Worm (Caenorhabditis elegans) whole organism, young adult: ENCODE measurements around the gene K11H3.2.

Source experiments
- attf-5 ChIP-seq: fragments of 200-800 bp; sonication (Bioruptor generic); optimal IDR thresholded peaks from 2 replicates; lab custom pipeline; 2018; ENCODE audit warnings: mild to moderate bottlenecking, missing genetic modification characterization, missing compliant biosample characterization
- him-1 ChIP-seq: sonication (generic microtip); optimal IDR thresholded peaks from 2 replicates; lab custom pipeline; 2016; ENCODE audit warnings: missing genotype, missing genetic modification reagents, missing genetic modification characterization, missing compliant biosample characterization
- hrde-1 ChIP-seq: sonication (generic microtip); optimal IDR thresholded peaks from 2 replicates; lab custom pipeline; 2016; ENCODE audit warnings: missing genetic modification characterization, mild to moderate bottlenecking, missing compliant biosample characterization, moderate library complexity, missing genotype, missing genetic modification reagents, borderline replicate concordance
- snpc-4 ChIP-seq, 5 experiments: fragments of 150-350 bp in 1 of 5; sonication (generic microtip) in 4 of 5; optimal IDR thresholded peaks; 2 replicates each; lab custom pipeline; 2014 to 2018; ENCODE audit warnings: missing genetic modification characterization in 5 of 5, missing biosample characterization in 3 of 5, antibody characterized with exemption in 2 of 5, mild to moderate bottlenecking in 2 of 5, missing compliant biosample characterization in 2 of 5, missing genotype in 2 of 5, moderate library complexity in 2 of 5, missing genetic modification reagents in 1 of 5
- unc-130 ChIP-seq: sonication (generic microtip); optimal IDR thresholded peaks from 2 replicates; lab custom pipeline; 2016; ENCODE audit warnings: missing genetic modification reagents, missing genetic modification characterization, missing compliant biosample characterization
- ztf-28 ChIP-seq: fragments of 200-800 bp; sonication (Bioruptor generic); IDR thresholded peaks from 2 replicates; pipeline ENCODE4 v1.3.6; 2022; ENCODE audit warnings: missing genetic modification reagents, missing genetic modification characterization, missing compliant biosample characterization

ce11 chrIII:9848603-9849002 is 2.4 kb downstream of the K11H3.2 start:
- TF ChIP-seq hrde-1 (no peak), ztf-28 (GFP tag; lab: Robert Waterston, UW) (no peak), unc-130 (GFP tag; lab: Kevin White, UChicago) (no peak), snpc-4 (GFP tag; optimal IDR thresholded peaks at IDR 0.05; lab: Kevin White, UChicago) (no peak), snpc-4 (tag; optimal IDR thresholded peaks at IDR 0.05; lab: Kevin White, UChicago) (no peak), him-1 (tag; lab: Kevin White, UChicago) (no peak), attf-5 (GFP tag; lab: Kevin White, UChicago) (no peak)
